Worm (Caenorhabditis elegans) whole organism, L4 larva: Measurements from ENCODE around the gene zzz-1.

ENCODE experiments used
- F10B5.3 ChIP-seq: sonication (generic microtip); optimal IDR thresholded peaks from 2 replicates; lab custom pipeline; 2016; ENCODE audit warnings: mild to moderate bottlenecking, missing genetic modification characterization, missing compliant biosample characterization
- F26F4.8 ChIP-seq: fragments of 200-800 bp; sonication (Bioruptor generic); conservative IDR thresholded peaks from 2 replicates; pipeline ENCODE4 v1.3.6; 2022; ENCODE audit warnings: missing genetic modification characterization, missing compliant biosample characterization
- F44E2.7 ChIP-seq: fragments of 200-800 bp; sonication (Bioruptor generic); IDR thresholded peaks from 2 replicates; pipeline ENCODE4 v2.1.2; 2022; ENCODE audit warnings: missing genetic modification characterization, missing compliant biosample characterization
- aly-2 ChIP-seq: sonication (generic microtip); optimal IDR thresholded peaks from 2 replicates; lab custom pipeline; 2018; ENCODE audit warnings: missing biosample characterization, missing genetic modification characterization
- ama-1 ChIP-seq: fragments of 150-350 bp; optimal IDR thresholded peaks from 2 replicates; lab custom pipeline; 2014; ENCODE audit warnings: inconsistent platforms, mixed read lengths
- arid-1 ChIP-seq: fragments of 200-800 bp; sonication (Bioruptor generic); conservative IDR thresholded peaks from 2 replicates; pipeline ENCODE4 v1.3.6; 2022; ENCODE audit warnings: missing genetic modification reagents, missing genetic modification characterization, missing compliant biosample characterization
- ceh-28 ChIP-seq: fragments of 150-350 bp; optimal IDR thresholded peaks from 2 replicates; lab custom pipeline; 2014; ENCODE audit warnings: missing biosample characterization, missing genetic modification reagents, missing genetic modification characterization
- ceh-44 ChIP-seq: fragments of 200-800 bp; sonication (Bioruptor generic); IDR thresholded peaks from 2 replicates; pipeline ENCODE4 v1.3.6; 2022; ENCODE audit warnings: missing genetic modification reagents, missing genetic modification characterization, missing compliant biosample characterization
- ceh-62 ChIP-seq: sonication (generic microtip); optimal IDR thresholded peaks from 2 replicates; lab custom pipeline; 2017; ENCODE audit warnings: missing biosample characterization, missing genetic modification characterization
- ceh-82 ChIP-seq: sonication (generic microtip); optimal IDR thresholded peaks from 2 replicates; lab custom pipeline; 2017; ENCODE audit warnings: missing biosample characterization, missing genetic modification characterization
- ces-1 ChIP-seq: fragments of 150-350 bp; sonication (generic microtip); optimal IDR thresholded peaks from 4 replicates; lab custom pipeline; 2014; ENCODE audit warnings: missing biosample characterization, missing genetic modification reagents, missing genetic modification characterization
- cey-2 ChIP-seq: sonication (generic microtip); optimal IDR thresholded peaks from 3 replicates; lab custom pipeline; 2017; ENCODE audit warnings: missing genetic modification characterization, mild to moderate bottlenecking, missing compliant biosample characterization, antibody characterized with exemption, borderline replicate concordance; ENCODE audit not compliant: insufficient read depth
- daf-12 ChIP-seq: fragments of 150-350 bp; optimal IDR thresholded peaks from 2 replicates; lab custom pipeline; 2014; ENCODE audit warnings: missing biosample characterization, missing genetic modification reagents, missing genetic modification characterization
- daf-19 ChIP-seq: fragments of 200-800 bp; sonication (Bioruptor generic); conservative IDR thresholded peaks from 2 replicates; pipeline ENCODE4 v1.3.6; 2022; ENCODE audit warnings: missing genetic modification characterization, missing compliant biosample characterization
- dmd-6 ChIP-seq: fragments of 200-800 bp; sonication (Bioruptor generic); IDR thresholded peaks from 2 replicates; pipeline ENCODE4 v1.3.6; 2022; ENCODE audit warnings: missing genetic modification reagents, missing genetic modification characterization, missing compliant biosample characterization
- duxl-1 ChIP-seq: sonication (generic microtip); optimal IDR thresholded peaks from 2 replicates; lab custom pipeline; 2016; ENCODE audit warnings: mild to moderate bottlenecking, missing genetic modification characterization, moderate library complexity, missing compliant biosample characterization; ENCODE audit not compliant: poor library complexity
- dve-1 ChIP-seq: sonication (generic microtip); optimal IDR thresholded peaks from 2 replicates; lab custom pipeline; 2017; ENCODE audit warnings: antibody characterized with exemption, mild to moderate bottlenecking, missing genetic modification characterization, missing compliant biosample characterization; ENCODE audit not compliant: insufficient read depth
- egl-27 ChIP-seq: sonication (generic microtip); optimal IDR thresholded peaks from 3 replicates; lab custom pipeline; 2017; ENCODE audit warnings: missing biosample characterization, missing genetic modification reagents, missing genetic modification characterization
- egl-43 ChIP-seq: fragments of 200-800 bp; sonication (Bioruptor generic); IDR thresholded peaks from 2 replicates; pipeline ENCODE4 v1.3.6; 2022; ENCODE audit warnings: missing genetic modification reagents, missing genetic modification characterization, missing compliant biosample characterization
- fkh-10 ChIP-seq: fragments of 150-350 bp; optimal IDR thresholded peaks from 2 replicates; lab custom pipeline; 2014; ENCODE audit warnings: missing biosample characterization, missing genetic modification reagents, missing genetic modification characterization
- fos-1 ChIP-seq: fragments of 150-350 bp; optimal IDR thresholded peaks from 2 replicates; lab custom pipeline; 2014; ENCODE audit warnings: missing biosample characterization, missing genetic modification characterization
- gei-8 ChIP-seq: fragments of 200-800 bp; sonication (Bioruptor generic); optimal IDR thresholded peaks from 2 replicates; lab custom pipeline; 2018; ENCODE audit warnings: mild to moderate bottlenecking, missing genetic modification characterization, missing compliant biosample characterization
- hif-1 ChIP-seq, 2 experiments: sonication (generic microtip); optimal IDR thresholded peaks; 2 replicates each; lab custom pipeline; 2016 to 2017; ENCODE audit warnings: missing compliant biosample characterization in 2 of 2, missing genetic modification characterization in 2 of 2, missing genetic modification reagents in 2 of 2, missing genotype in 2 of 2, mild to moderate bottlenecking in 1 of 2
- hlh-30 ChIP-seq: sonication (generic microtip); optimal IDR thresholded peaks from 2 replicates; lab custom pipeline; 2017; ENCODE audit warnings: antibody characterized with exemption, mild to moderate bottlenecking, missing genetic modification characterization, missing compliant biosample characterization; ENCODE audit not compliant: insufficient read depth
- lin-1 ChIP-seq: fragments of 200-800 bp; sonication (Bioruptor generic); IDR thresholded peaks from 2 replicates; pipeline ENCODE4 v1.3.6; 2022; ENCODE audit warnings: missing genetic modification reagents, missing genetic modification characterization, missing compliant biosample characterization
- lin-13 ChIP-seq: fragments of 150-350 bp; optimal IDR thresholded peaks from 2 replicates; lab custom pipeline; 2014; ENCODE audit warnings: missing biosample characterization, missing genetic modification reagents, missing genetic modification characterization
- lin-15B ChIP-seq: fragments of 150-350 bp; sonication (generic microtip); optimal IDR thresholded peaks from 3 replicates; lab custom pipeline; 2014; ENCODE audit warnings: missing biosample characterization, missing genetic modification characterization
- lin-38 ChIP-seq: fragments of 200-800 bp; sonication (Bioruptor generic); IDR thresholded peaks from 2 replicates; pipeline ENCODE4 v1.3.6; 2022; ENCODE audit warnings: missing genetic modification reagents, missing genetic modification characterization, missing compliant biosample characterization
- lir-3 ChIP-seq: sonication (generic microtip); optimal IDR thresholded peaks from 2 replicates; lab custom pipeline; 2016; ENCODE audit warnings: mild to moderate bottlenecking, missing genetic modification characterization, missing compliant biosample characterization
- mes-2 ChIP-seq: sonication (generic microtip); optimal IDR thresholded peaks from 2 replicates; lab custom pipeline; 2016; ENCODE audit warnings: missing genotype, mild to moderate bottlenecking, missing genetic modification characterization, missing compliant biosample characterization; ENCODE audit not compliant: poor library complexity, severe bottlenecking
- nhr-10 ChIP-seq: fragments of 150-350 bp; optimal IDR thresholded peaks from 2 replicates; lab custom pipeline; 2014; ENCODE audit warnings: missing biosample characterization, missing genetic modification characterization
- nhr-102 ChIP-seq: sonication (generic microtip); optimal IDR thresholded peaks from 2 replicates; lab custom pipeline; 2016; ENCODE audit warnings: mild to moderate bottlenecking, missing genetic modification characterization, moderate library complexity, missing compliant biosample characterization
- nhr-111 ChIP-seq: fragments of 200-800 bp; sonication (Bioruptor generic); optimal IDR thresholded peaks from 2 replicates; lab custom pipeline; 2018; ENCODE audit warnings: mild to moderate bottlenecking, missing genetic modification characterization, missing compliant biosample characterization
- nhr-237 ChIP-seq: sonication (generic microtip); optimal IDR thresholded peaks from 2 replicates; lab custom pipeline; 2017; ENCODE audit warnings: missing biosample characterization, missing genetic modification characterization
- nhr-25 ChIP-seq: sonication (generic microtip); optimal IDR thresholded peaks from 2 replicates; lab custom pipeline; 2017; ENCODE audit warnings: missing genetic modification characterization, mild to moderate bottlenecking, missing compliant biosample characterization, antibody characterized with exemption, moderate library complexity, borderline replicate concordance; ENCODE audit not compliant: insufficient read depth
- nhr-48 ChIP-seq: sonication (generic microtip); optimal IDR thresholded peaks from 2 replicates; lab custom pipeline; 2016; ENCODE audit warnings: mild to moderate bottlenecking, missing genetic modification characterization, missing compliant biosample characterization
- nhr-6 ChIP-seq: fragments of 150-350 bp; optimal IDR thresholded peaks from 2 replicates; lab custom pipeline; 2014; ENCODE audit warnings: missing biosample characterization, missing genetic modification characterization
- nhr-76 ChIP-seq: fragments of 150-350 bp; optimal IDR thresholded peaks from 2 replicates; lab custom pipeline; 2014; ENCODE audit warnings: missing biosample characterization, missing genetic modification characterization
- nhr-77 ChIP-seq: fragments of 150-350 bp; optimal IDR thresholded peaks from 2 replicates; lab custom pipeline; 2014; ENCODE audit warnings: missing biosample characterization, missing genetic modification characterization
- rbr-2 ChIP-seq: sonication (generic microtip); optimal IDR thresholded peaks from 2 replicates; lab custom pipeline; 2016; ENCODE audit warnings: missing genotype, missing genetic modification characterization, missing compliant biosample characterization
- saeg-2 ChIP-seq: fragments of 200-800 bp; sonication (Bioruptor generic); IDR thresholded peaks from 2 replicates; pipeline ENCODE4 v1.3.6; 2022; ENCODE audit warnings: missing genetic modification reagents, missing genetic modification characterization, missing compliant biosample characterization
- set-16 ChIP-seq: fragments of 200-800 bp; sonication (Bioruptor generic); IDR thresholded peaks from 2 replicates; pipeline ENCODE4 v1.3.6; 2022; ENCODE audit warnings: missing genetic modification reagents, missing genetic modification characterization, missing compliant biosample characterization
- skn-1 ChIP-seq: fragments of 150-350 bp; optimal IDR thresholded peaks from 2 replicates; lab custom pipeline; 2014; ENCODE audit warnings: missing biosample characterization, missing genetic modification characterization
- spr-1 ChIP-seq: sonication (generic microtip); optimal IDR thresholded peaks from 2 replicates; lab custom pipeline; 2016; ENCODE audit warnings: mild to moderate bottlenecking, missing genetic modification characterization, missing compliant biosample characterization
- spr-3 ChIP-seq: fragments of 200-800 bp; sonication (Bioruptor generic); optimal IDR thresholded peaks from 2 replicates; lab custom pipeline; 2018; ENCODE audit warnings: mild to moderate bottlenecking, missing genetic modification characterization, missing compliant biosample characterization
- tag-97 ChIP-seq: fragments of 200-800 bp; sonication (Bioruptor generic); IDR thresholded peaks from 2 replicates; pipeline ENCODE4 v1.3.6; 2022; ENCODE audit warnings: missing genetic modification characterization, missing compliant biosample characterization
- unc-130 ChIP-seq: sonication (generic microtip); optimal IDR thresholded peaks from 2 replicates; lab custom pipeline; 2016; ENCODE audit warnings: missing genetic modification reagents, missing genetic modification characterization, missing compliant biosample characterization
- unc-62 ChIP-seq, 3 experiments: fragments of 150-350 bp in 1 of 3; sonication (generic microtip); optimal IDR thresholded peaks in 2 of 3; peaks in 1 of 3; 1 replicate in 1 of 3; 2 replicates in 2 of 3; lab custom pipeline; 2014 to 2017; ENCODE audit warnings: missing biosample characterization in 3 of 3, missing genetic modification characterization in 3 of 3, missing genetic modification reagents in 3 of 3, missing genotype in 1 of 3
- vab-7 ChIP-seq: fragments of 200-800 bp; sonication (Bioruptor generic); IDR thresholded peaks from 2 replicates; pipeline ENCODE4 v1.3.6; 2022; ENCODE audit warnings: missing genetic modification reagents, missing genetic modification characterization, missing compliant biosample characterization
- zfp-2 ChIP-seq: sonication (generic microtip); optimal IDR thresholded peaks from 2 replicates; lab custom pipeline; 2016; ENCODE audit warnings: mild to moderate bottlenecking, missing genetic modification characterization, missing compliant biosample characterization

Gene zzz-1

ce11 chrV:10940571-10940991, 31.6 kb upstream of the zzz-1 start (continued):
- TF ChIP-seq skn-1 (tag; lab: Kevin White, UChicago) (no peak), daf-12 (tag; lab: Kevin White, UChicago) (no peak), dve-1 (tag; lab: Kevin White, UChicago) (peak; percentile 88), set-16 (GFP tag; lab: Robert Waterston, UW) (no peak), dmd-6 (GFP tag; lab: Robert Waterston, UW) (peak; percentile 85; the same call in 1 of the 2 replicates), F10B5.3 (tag; lab: Kevin White, UChicago) (no peak), rbr-2 (tag; lab: Kevin White, UChicago) (peak; percentile 42), spr-3 (GFP tag; lab: Kevin White, UChicago) (no peak), nhr-77 (peak; percentile 66), nhr-25 (tag; lab: Kevin White, UChicago) (no peak), egl-27 (tag; lab: Kevin White, UChicago) (no peak), ces-1 (GFP tag; lab: Kevin White, UChicago) (no peak), ceh-82 (tag; lab: Kevin White, UChicago) (no peak), F26F4.8 (GFP tag; lab: Robert Waterston, UW) (no peak), nhr-48 (tag; lab: Kevin White, UChicago) (peak; percentile 89), arid-1 (GFP tag; lab: Robert Waterston, UW) (0 out of 2 replicates have a peak, but pooled peaks have one; percentile 10), mes-2 (tag; lab: Kevin White, UChicago) (peak; percentile 61), saeg-2 (GFP tag; lab: Robert Waterston, UW) (no peak), egl-43 (GFP tag; lab: Robert Waterston, UW) (no peak), nhr-76 (tag; lab: Kevin White, UChicago) (no peak), fos-1 (tag; lab: Kevin White, UChicago) (no peak), nhr-102 (tag; lab: Kevin White, UChicago) (peak; percentile 82), gei-8 (no peak), fkh-10 (GFP tag; lab: Kevin White, UChicago) (no peak), tag-97 (GFP tag; lab: Robert Waterston, UW) (no peak), F44E2.7 (GFP tag; lab: Robert Waterston, UW) (no peak), spr-1 (tag; lab: Kevin White, UChicago) (peak; percentile 71), unc-130 (GFP tag; lab: Kevin White, UChicago) (no peak), ama-1 (lab: Kevin White, UChicago) (peak; percentile 58), unc-62 (GFP tag; optimal IDR thresholded peaks at IDR 0.05 in 1 of 2; lab: Kevin White, UChicago) (peak in 1 of 2 experiments; percentile 96), unc-62 (tag; optimal IDR thresholded peaks at IDR 0.05; lab: Kevin White, UChicago) (no peak), hif-1 (tag; optimal IDR thresholded peaks at IDR 0.05; lab: Kevin White, UChicago) (peak in 1 of 2 experiments; percentile 51), daf-19 (GFP tag; lab: Robert Waterston, UW) (0 out of 2 replicates have a peak, but pooled peaks have one; percentile 23), cey-2 (peak; percentile 51), nhr-6 (tag; lab: Kevin White, UChicago) (peak; percentile 8), vab-7 (GFP tag; lab: Robert Waterston, UW) (no peak), zfp-2 (tag; lab: Kevin White, UChicago) (no peak), nhr-111 (GFP tag; lab: Kevin White, UChicago) (no peak), duxl-1 (tag; lab: Kevin White, UChicago) (no peak), ceh-62 (tag; lab: Kevin White, UChicago) (no peak), hlh-30 (tag; lab: Kevin White, UChicago) (peak; percentile 58), lir-3 (tag; lab: Kevin White, UChicago) (no peak), ceh-44 (GFP tag; lab: Robert Waterston, UW) (no peak), nhr-10 (peak; percentile 71), nhr-237 (tag; lab: Kevin White, UChicago) (no peak), lin-15B (tag; lab: Kevin White, UChicago) (no peak), lin-38 (GFP tag; lab: Robert Waterston, UW) (peak; percentile 38), ceh-28 (tag; lab: Kevin White, UChicago) (no peak), lin-1 (GFP tag; lab: Robert Waterston, UW) (no peak; the same call in 1 of the 2 replicates), lin-13 (GFP tag; lab: Kevin White, UChicago) (peak; percentile 67), aly-2 (tag; lab: Kevin White, UChicago) (no peak)
